Worm (Caenorhabditis elegans): ENCODE data around the gene nekl-3.

The nekl-3 gene

DNA sequence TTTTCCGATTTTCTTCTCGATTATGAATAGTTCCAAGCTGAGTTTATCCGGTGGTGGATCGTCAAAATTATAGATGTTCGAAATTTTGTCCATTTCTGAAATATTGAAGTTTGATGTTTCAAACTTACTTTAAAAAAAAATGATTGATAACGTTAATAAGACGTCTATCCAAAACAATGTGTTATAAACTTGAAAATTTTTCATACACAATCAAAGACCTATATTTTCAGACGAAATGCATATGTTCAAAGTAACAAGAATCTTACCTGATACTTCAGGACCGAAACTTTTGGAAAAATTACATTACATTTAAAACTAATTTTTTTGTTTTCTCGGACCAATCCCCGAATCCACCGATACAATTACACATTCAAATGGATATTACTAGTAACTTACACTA lies at the start of gene nekl-3:
Gene nekl-3, minus strand, starts transcription at position 101 of the 400 bp plus-strand sequence.
- TF ChIP-seq aptf-2 (GFP tag; conservative IDR thresholded peaks at IDR 0.05) (no peak), ztf-26 (tag; optimal IDR thresholded peaks at IDR 0.05) (no peak), chd-7 (tag; optimal IDR thresholded peaks at IDR 0.05) (no peak), pha-4 (tag; optimal IDR thresholded peaks at IDR 0.05) (no peak), F33H1.4 (GFP tag; IDR thresholded peaks at IDR 0.05) (no peak), nfyb-1 (GFP tag; IDR thresholded peaks at IDR 0.05) (no peak), madf-3 (GFP tag; IDR thresholded peaks at IDR 0.05) (no peak), ets-4 (GFP tag; optimal IDR thresholded peaks at IDR 0.05) (no peak), egl-44 (GFP tag; IDR thresholded peaks at IDR 0.05) (no peak), K12H6.12 (tag; optimal IDR thresholded peaks at IDR 0.05) (no peak), dpl-1 (GFP tag; optimal IDR thresholded peaks at IDR 0.05) (no peak), unc-130 (GFP tag; optimal IDR thresholded peaks at IDR 0.05) (no peak), lsl-1 (GFP tag; optimal IDR thresholded peaks at IDR 0.05) (no peak)

DNA sequence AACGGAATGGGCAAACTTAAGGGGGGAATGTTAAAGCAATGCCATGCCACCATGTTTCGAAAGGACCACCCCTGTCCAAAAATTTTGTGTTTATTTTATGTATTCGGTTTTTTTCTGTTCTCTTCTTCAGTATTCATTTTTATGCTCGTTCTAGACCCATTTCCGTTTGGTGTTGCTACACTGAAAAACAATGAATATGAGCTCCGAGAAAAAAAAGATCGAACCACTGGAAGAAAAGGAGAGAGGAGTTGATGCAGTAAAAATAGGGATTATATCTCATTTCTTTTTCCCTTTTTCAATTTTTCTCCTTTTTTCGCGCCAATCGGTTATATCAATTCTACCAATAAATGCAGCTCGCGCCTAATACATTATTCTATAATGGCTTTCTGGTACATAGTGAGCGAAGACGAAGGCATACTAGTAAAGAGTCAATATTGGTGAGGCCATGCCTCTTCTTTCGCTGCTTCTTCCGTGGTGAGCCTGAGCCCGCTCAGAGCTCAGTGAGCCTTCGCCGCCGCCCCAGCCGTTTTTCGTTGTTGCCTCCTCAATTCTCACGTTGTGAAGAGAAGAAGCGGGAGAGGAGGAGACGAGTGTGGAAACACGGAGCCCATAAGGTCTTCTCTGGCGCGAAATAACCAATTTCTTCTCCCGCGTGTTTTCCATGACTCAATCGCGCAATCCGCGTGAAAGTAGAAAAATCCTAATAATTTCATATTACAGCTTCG lies 48.9 kb upstream of the nekl-3 start:
- TF ChIP-seq ztf-26 (tag; optimal IDR thresholded peaks at IDR 0.05) (no peak), snpc-1.1 (tag; optimal IDR thresholded peaks at IDR 0.05; ENCODE audit: insufficient read depth) (no peak), B0019.2 (GFP tag; conservative IDR thresholded peaks at IDR 0.05) (no peak), rcor-1 (GFP tag; IDR thresholded peaks at IDR 0.05) (no peak), mel-28 (tag; optimal IDR thresholded peaks at IDR 0.05; ENCODE audit: borderline replicate concordance) (no peak), akir-1 (GFP tag; optimal IDR thresholded peaks at IDR 0.05) (no peak), B0336.3 (GFP tag; IDR thresholded peaks at IDR 0.05) (no peak), cebp-1 (GFP tag; IDR thresholded peaks at IDR 0.05) (no peak), cebp-1 (tag; optimal IDR thresholded peaks at IDR 0.05) (peak; percentile 9), zim-3 (tag; optimal IDR thresholded peaks at IDR 0.05) (no peak), nhr-80 (tag; optimal IDR thresholded peaks at IDR 0.05) (no peak), mcd-1 (GFP tag; IDR thresholded peaks at IDR 0.05) (no peak), madf-3 (GFP tag; IDR thresholded peaks at IDR 0.05) (no peak), ceh-100 (GFP tag; IDR thresholded peaks at IDR 0.05) (no peak), bed-1 (GFP tag; IDR thresholded peaks at IDR 0.05) (no peak), snpc-3.4 (tag; optimal IDR thresholded peaks at IDR 0.05) (no peak), zfh-2 (GFP tag; conservative IDR thresholded peaks at IDR 0.05) (peak; percentile 85), cebp-2 (GFP tag; IDR thresholded peaks at IDR 0.05) (0 out of 2 replicates have a peak, but pooled peaks have one; percentile 6), nhr-179 (tag; optimal IDR thresholded peaks at IDR 0.05) (no peak), ceh-58 (GFP tag; IDR thresholded peaks at IDR 0.05) (no peak), tbp1 (GFP tag; optimal IDR thresholded peaks at IDR 0.05) (no peak), F52B5.7 (tag; optimal IDR thresholded peaks at IDR 0.05) (no peak), Y56A3A.18 (GFP tag; IDR thresholded peaks at IDR 0.05) (no peak), madf-8 (GFP tag; conservative IDR thresholded peaks at IDR 0.05) (no peak), fkh-3 (tag; optimal IDR thresholded peaks at IDR 0.05) (no peak), F57A8.1 (GFP tag; optimal IDR thresholded peaks at IDR 0.05) (no peak), ztf-25 (GFP tag; IDR thresholded peaks at IDR 0.05) (no peak)
